Worm (Caenorhabditis elegans) whole organism, L1 larva: ENCODE measurements around the gene AH9.4.

Experiments
- blmp-1 ChIP-seq: fragments of 150-350 bp; optimal IDR thresholded peaks from 2 replicates; lab custom pipeline; 2014; ENCODE audit warnings: missing biosample characterization, missing genetic modification characterization
- dsc-1 ChIP-seq: sonication (generic microtip); optimal IDR thresholded peaks from 2 replicates; lab custom pipeline; 2016; ENCODE audit warnings: mild to moderate bottlenecking, missing genetic modification characterization, missing compliant biosample characterization
- efl-1 ChIP-seq, 4 experiments: fragments of 150-350 bp; optimal IDR thresholded peaks in 3 of 4; peaks in 1 of 4; 1 replicate in 1 of 4; 2 replicates in 3 of 4; lab custom pipeline; 2014; ENCODE audit warnings: missing biosample characterization in 2 of 4, missing genetic modification characterization in 2 of 4, missing genetic modification reagents in 2 of 4
- elt-3 ChIP-seq, 6 experiments: fragments of 150-350 bp in 1 of 6; sonication (generic microtip); optimal IDR thresholded peaks; 2 replicates each; lab custom pipeline; 2017 to 2018; ENCODE audit warnings: missing biosample characterization in 6 of 6, missing genetic modification characterization in 6 of 6, inconsistent platforms in 1 of 6
- nhr-11 ChIP-seq: fragments of 150-350 bp; optimal IDR thresholded peaks from 2 replicates; lab custom pipeline; 2014; ENCODE audit warnings: missing biosample characterization, missing genetic modification characterization
- nhr-12 ChIP-seq: sonication (generic microtip); optimal IDR thresholded peaks from 2 replicates; lab custom pipeline; 2017; ENCODE audit warnings: missing biosample characterization, missing genetic modification characterization
- unc-62 ChIP-seq: fragments of 150-350 bp; optimal IDR thresholded peaks from 2 replicates; lab custom pipeline; 2014; ENCODE audit warnings: missing biosample characterization, missing genetic modification reagents, missing genetic modification characterization
- ztf-4 ChIP-seq: fragments of 150-350 bp; optimal IDR thresholded peaks from 2 replicates; lab custom pipeline; 2014; ENCODE audit warnings: missing biosample characterization, missing genetic modification characterization

DNA sequence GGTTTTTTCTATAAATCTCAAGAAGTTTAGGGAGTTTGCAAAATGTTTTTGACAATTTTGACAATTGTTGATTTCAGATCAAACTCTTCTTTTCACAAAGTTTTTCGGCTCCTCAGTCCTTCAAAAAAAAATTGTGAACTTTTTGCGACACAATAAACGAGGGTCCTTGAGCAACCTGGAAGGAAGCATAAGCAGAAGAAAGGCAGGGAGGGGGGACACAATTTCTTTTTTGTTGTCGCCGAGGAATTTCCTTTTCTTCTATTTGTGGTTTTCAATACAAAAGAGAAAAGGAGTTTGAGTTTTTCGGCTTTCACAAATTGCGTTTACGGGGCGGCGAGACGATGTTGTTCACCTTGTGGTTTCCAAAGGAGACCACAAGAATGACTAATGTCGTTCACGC, 7.4 kb downstream of the AH9.4 start:
- no peak for TF ChIP-seq dsc-1 (tag; lab: Kevin White, UChicago)
- no peak for TF ChIP-seq ztf-4 (tag; lab: Kevin White, UChicago)
- no peak for TF ChIP-seq elt-3 (tag; optimal IDR thresholded peaks at IDR 0.05; lab: Kevin White, UChicago)
- no peak for TF ChIP-seq nhr-12 (tag; lab: Kevin White, UChicago)
- no peak for TF ChIP-seq nhr-11 (tag; lab: Kevin White, UChicago)
- no peak for TF ChIP-seq blmp-1 (tag; lab: Kevin White, UChicago)
- TF ChIP-seq efl-1 (optimal IDR thresholded peaks at IDR 0.05; lab: Kevin White, UChicago) = no peak
- TF ChIP-seq efl-1 (GFP tag; optimal IDR thresholded peaks at IDR 0.05 in 1 of 2; lab: Kevin White, UChicago) = no peak
- TF ChIP-seq unc-62 (GFP tag; lab: Kevin White, UChicago) = no peak
